Worm (Caenorhabditis elegans) whole organism, late embryonic: ENCODE data around the gene sbp-1.

Experiments used
- C08G9.2 ChIP-seq: sonication (generic microtip); optimal IDR thresholded peaks from 2 replicates; lab custom pipeline; 2016; ENCODE audit warnings: mild to moderate bottlenecking, missing genetic modification characterization, moderate library complexity, missing compliant biosample characterization
- C38D4.7 ChIP-seq: fragments of 200-800 bp; sonication (Bioruptor generic); optimal IDR thresholded peaks from 2 replicates; lab custom pipeline; 2018; ENCODE audit warnings: mild to moderate bottlenecking, missing genetic modification characterization, moderate library complexity, missing compliant biosample characterization
- F13H6.1 ChIP-seq: sonication (generic microtip); optimal IDR thresholded peaks from 2 replicates; lab custom pipeline; 2016; ENCODE audit warnings: missing genetic modification characterization, missing compliant biosample characterization
- K02D7.2 ChIP-seq: sonication (generic microtip); optimal IDR thresholded peaks from 2 replicates; lab custom pipeline; 2017; ENCODE audit warnings: mild to moderate bottlenecking, missing genetic modification characterization, missing compliant biosample characterization
- T23F11.4 ChIP-seq: fragments of 200-800 bp; sonication (Bioruptor generic); optimal IDR thresholded peaks from 2 replicates; lab custom pipeline; 2018; ENCODE audit warnings: mild to moderate bottlenecking, missing genetic modification characterization, missing compliant biosample characterization
- ceh-18 ChIP-seq: sonication (generic microtip); optimal IDR thresholded peaks from 2 replicates; lab custom pipeline; 2016; ENCODE audit warnings: missing genetic modification characterization, missing compliant biosample characterization
- ceh-19 ChIP-seq: fragments of 200-800 bp; sonication (Bioruptor generic); optimal IDR thresholded peaks from 2 replicates; lab custom pipeline; 2018; ENCODE audit warnings: mild to moderate bottlenecking, missing genetic modification characterization, missing compliant biosample characterization
- ceh-22 ChIP-seq: sonication (generic microtip); optimal IDR thresholded peaks from 2 replicates; lab custom pipeline; 2017; ENCODE audit warnings: missing biosample characterization, missing genetic modification characterization
- ceh-31 ChIP-seq: sonication (generic microtip); optimal IDR thresholded peaks from 2 replicates; lab custom pipeline; 2016; ENCODE audit warnings: missing genetic modification characterization, missing compliant biosample characterization
- ceh-34 ChIP-seq: sonication (generic microtip); optimal IDR thresholded peaks from 2 replicates; lab custom pipeline; 2016; ENCODE audit warnings: mild to moderate bottlenecking, missing genetic modification characterization, missing compliant biosample characterization
- ceh-48 ChIP-seq: sonication (generic microtip); optimal IDR thresholded peaks from 2 replicates; lab custom pipeline; 2016; ENCODE audit warnings: missing genetic modification characterization, inconsistent platforms, missing compliant biosample characterization
- dmd-4 ChIP-seq: sonication (generic microtip); optimal IDR thresholded peaks from 2 replicates; lab custom pipeline; 2016; ENCODE audit warnings: borderline replicate concordance, missing genetic modification characterization, missing compliant biosample characterization
- elt-2 ChIP-seq: sonication (generic microtip); optimal IDR thresholded peaks from 2 replicates; lab custom pipeline; 2016; ENCODE audit warnings: missing genetic modification reagents, missing genetic modification characterization, missing compliant biosample characterization
- fkh-10 ChIP-seq: fragments of 150-350 bp; optimal IDR thresholded peaks from 2 replicates; lab custom pipeline; 2014; ENCODE audit warnings: missing biosample characterization, missing genetic modification reagents, missing genetic modification characterization
- fkh-6 ChIP-seq: sonication (generic microtip); optimal IDR thresholded peaks from 2 replicates; lab custom pipeline; 2016; ENCODE audit warnings: missing genetic modification characterization, missing compliant biosample characterization
- hlh-30 ChIP-seq: sonication (generic microtip); optimal IDR thresholded peaks from 2 replicates; lab custom pipeline; 2017; ENCODE audit warnings: antibody characterized with exemption, missing genetic modification characterization, missing compliant biosample characterization; ENCODE audit not compliant: insufficient read depth
- madf-2 ChIP-seq: sonication (generic microtip); optimal IDR thresholded peaks from 2 replicates; lab custom pipeline; 2017; ENCODE audit warnings: missing genetic modification characterization, missing compliant biosample characterization
- nfya-1 ChIP-seq: sonication (generic microtip); optimal IDR thresholded peaks from 2 replicates; lab custom pipeline; 2017; ENCODE audit warnings: missing genetic modification characterization, mild to moderate bottlenecking, missing compliant biosample characterization, antibody characterized with exemption, moderate library complexity
- nhr-11 ChIP-seq: fragments of 150-350 bp; optimal IDR thresholded peaks from 2 replicates; lab custom pipeline; 2014; ENCODE audit warnings: missing biosample characterization, missing genetic modification characterization
- odd-2 ChIP-seq: sonication (generic microtip); optimal IDR thresholded peaks from 2 replicates; lab custom pipeline; 2017; ENCODE audit warnings: antibody characterized with exemption, mild to moderate bottlenecking, missing genetic modification characterization, missing compliant biosample characterization
- pat-9 ChIP-seq: fragments of 200-800 bp; sonication (Bioruptor generic); optimal IDR thresholded peaks from 2 replicates; lab custom pipeline; 2018; ENCODE audit warnings: mild to moderate bottlenecking, missing genetic modification characterization, moderate library complexity, missing compliant biosample characterization
- pax-1 ChIP-seq: fragments of 150-350 bp; optimal IDR thresholded peaks from 2 replicates; lab custom pipeline; 2014; ENCODE audit warnings: missing biosample characterization, missing genetic modification characterization
- pha-2 ChIP-seq: sonication (generic microtip); optimal IDR thresholded peaks from 2 replicates; lab custom pipeline; 2017; ENCODE audit warnings: mild to moderate bottlenecking, missing genetic modification characterization, missing compliant biosample characterization
- pqm-1 ChIP-seq: sonication (generic microtip); optimal IDR thresholded peaks from 2 replicates; lab custom pipeline; 2016; ENCODE audit warnings: missing genetic modification characterization, missing compliant biosample characterization
- pros-1 ChIP-seq: fragments of 150-350 bp; optimal IDR thresholded peaks from 2 replicates; lab custom pipeline; 2014; ENCODE audit warnings: missing biosample characterization, missing genetic modification reagents, missing genetic modification characterization
- ref-2 ChIP-seq: sonication (generic microtip); optimal IDR thresholded peaks from 2 replicates; lab custom pipeline; 2016; ENCODE audit warnings: missing genetic modification characterization, missing compliant biosample characterization
- sdc-2 ChIP-seq: sonication (generic microtip); optimal IDR thresholded peaks from 2 replicates; lab custom pipeline; 2016; ENCODE audit warnings: missing genotype, missing genetic modification characterization, missing compliant biosample characterization
- sox-2 ChIP-seq: fragments of 200-800 bp; sonication (Bioruptor generic); IDR thresholded peaks from 2 replicates; pipeline ENCODE4 v1.3.6; 2022; ENCODE audit warnings: missing genetic modification reagents, missing genetic modification characterization, missing compliant biosample characterization
- tbx-2 ChIP-seq: sonication (generic microtip); optimal IDR thresholded peaks from 2 replicates; lab custom pipeline; 2016; ENCODE audit warnings: missing genetic modification characterization, missing compliant biosample characterization
- tbx-7 ChIP-seq: sonication (generic microtip); optimal IDR thresholded peaks from 2 replicates; lab custom pipeline; 2016; ENCODE audit warnings: missing genotype, missing genetic modification characterization, missing compliant biosample characterization
- ttx-3 ChIP-seq: sonication (generic microtip); optimal IDR thresholded peaks from 2 replicates; lab custom pipeline; 2016; ENCODE audit warnings: missing genetic modification reagents, missing genetic modification characterization, missing compliant biosample characterization
- unc-42 ChIP-seq: sonication (generic microtip); optimal IDR thresholded peaks from 2 replicates; lab custom pipeline; 2016; ENCODE audit warnings: missing genotype, missing genetic modification characterization, missing compliant biosample characterization
- unc-55 ChIP-seq: sonication (generic microtip); optimal IDR thresholded peaks from 2 replicates; lab custom pipeline; 2017; ENCODE audit warnings: missing biosample characterization, missing genetic modification reagents, missing genetic modification characterization
- unc-86 ChIP-seq: sonication (generic microtip); optimal IDR thresholded peaks from 2 replicates; lab custom pipeline; 2016; ENCODE audit warnings: missing genetic modification characterization, missing compliant biosample characterization

sbp-1 gene

DNA sequence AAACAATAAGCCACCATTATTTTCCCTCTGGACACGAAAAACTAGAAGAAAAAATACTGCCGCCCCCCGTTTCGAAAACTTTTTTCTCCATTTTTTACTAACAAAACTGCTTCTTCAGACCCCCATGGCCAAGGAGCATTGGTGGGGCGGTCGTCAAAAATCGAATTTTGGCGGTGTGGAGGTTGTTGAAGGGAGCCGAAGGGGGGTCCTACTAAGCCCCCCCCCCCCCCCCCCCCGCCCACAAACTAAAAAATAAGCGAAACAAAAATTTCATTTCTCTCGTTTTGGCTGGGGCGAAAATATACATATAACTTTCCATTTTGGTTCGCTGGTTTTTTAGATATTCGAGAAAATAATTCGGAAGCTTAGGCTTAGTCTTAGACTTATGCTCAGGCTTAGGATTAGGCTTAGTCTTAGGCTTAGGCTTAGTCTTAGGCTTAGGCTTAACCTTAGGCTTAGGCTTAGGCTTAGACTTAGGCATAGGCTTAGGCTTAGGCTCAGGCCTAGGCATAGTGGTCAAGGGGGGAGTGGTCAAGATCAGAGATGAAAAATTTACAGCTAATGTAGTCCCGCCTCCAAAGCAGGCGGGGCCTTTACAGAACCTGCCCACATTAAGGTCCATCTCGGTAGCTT is 32.4 kb upstream of the sbp-1 start:
- TF ChIP-seq C38D4.7 (GFP tag; lab: Kevin White, UChicago) (no peak), pqm-1 (tag; lab: Kevin White, UChicago) (no peak), C08G9.2 (tag; lab: Kevin White, UChicago) (no peak), F13H6.1 (tag; lab: Kevin White, UChicago) (no peak), hlh-30 (tag; lab: Kevin White, UChicago) (no peak), dmd-4 (tag; lab: Kevin White, UChicago) (no peak), ceh-19 (no peak), pros-1 (tag; lab: Kevin White, UChicago) (no peak), tbx-7 (no peak), madf-2 (no peak), pax-1 (tag; lab: Kevin White, UChicago) (no peak), ceh-31 (tag; lab: Kevin White, UChicago) (no peak), pat-9 (no peak), elt-2 (no peak)
- TF ChIP-seq, all 69 proteins: peak for 0

DNA sequence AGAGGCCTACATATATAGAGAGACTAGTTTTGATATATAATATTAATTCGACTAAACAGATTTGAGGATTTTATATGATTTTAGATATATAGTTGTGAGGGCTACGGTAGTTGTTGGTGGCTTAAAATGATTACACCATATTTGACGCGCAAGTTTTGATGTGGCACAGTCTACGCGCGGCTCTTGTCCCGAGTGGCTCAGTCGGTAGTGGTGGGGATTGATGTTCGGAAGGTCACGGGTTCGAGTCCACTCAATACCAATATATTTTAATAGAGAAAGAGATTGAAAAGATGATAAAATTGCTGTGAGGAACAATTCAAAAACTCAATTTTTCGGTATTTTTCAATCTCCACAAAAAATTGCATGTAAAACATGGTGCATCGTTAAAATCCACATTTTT is 30.5 kb upstream of the sbp-1 start:
- TF ChIP-seq fkh-10 (GFP tag; lab: Kevin White, UChicago): no peak
- no peak for TF ChIP-seq ceh-31 (tag; lab: Kevin White, UChicago)
- TF ChIP-seq unc-42 (tag; lab: Kevin White, UChicago): no peak
- TF ChIP-seq ceh-18: no peak
- TF ChIP-seq odd-2 (tag; lab: Kevin White, UChicago): no peak
- no peak for TF ChIP-seq nfya-1
- no peak for TF ChIP-seq ceh-48 (tag; lab: Kevin White, UChicago)
- TF ChIP-seq dmd-4 (tag; lab: Kevin White, UChicago): no peak
- TF ChIP-seq C38D4.7 (GFP tag; lab: Kevin White, UChicago): no peak
- no peak for TF ChIP-seq nhr-11 (tag; lab: Kevin White, UChicago)
- TF ChIP-seq elt-2: no peak
- TF ChIP-seq unc-55: no peak
- no peak for TF ChIP-seq ttx-3 (tag; lab: Kevin White, UChicago)

- TF ChIP-seq tbx-7 (no peak), tbx-2 (no peak)
Measured at ce11 chrIII:11471336-11471735, 29.0 kb upstream of the sbp-1 start.

DNA sequence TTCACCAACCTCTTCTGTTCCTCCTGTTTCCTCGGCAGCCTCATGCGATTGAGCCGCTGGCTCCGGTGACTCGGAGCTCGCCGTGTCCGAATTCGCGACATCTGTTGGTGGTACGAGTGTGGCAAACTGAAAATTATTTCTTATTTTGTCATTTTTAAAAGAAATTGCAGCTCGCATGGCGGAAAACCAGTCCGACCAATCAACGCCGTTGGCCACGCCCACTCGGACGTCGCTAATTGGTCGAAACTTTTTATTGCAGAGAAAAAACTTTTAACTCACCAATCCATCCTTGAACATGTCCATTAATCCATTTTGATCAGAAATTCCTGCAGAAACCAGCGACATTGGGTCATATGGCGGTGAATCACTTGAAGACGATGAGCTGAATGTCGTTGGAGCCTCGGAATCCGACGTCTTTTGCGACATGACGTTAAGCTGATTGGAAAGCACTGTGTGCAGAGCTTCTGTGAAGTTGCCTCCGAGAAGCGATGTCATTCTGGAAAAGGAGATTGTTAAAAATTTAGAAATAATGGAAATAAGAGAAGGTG is 28.0 kb upstream of the sbp-1 start, which contains the start of gene bed-2:
bed-2 (minus strand) TSS at position 498 of the 548 bp plus-strand sequence.
- TF ChIP-seq sox-2 (GFP tag; lab: Robert Waterston, UW): no peak
- peak; percentile 94 for TF ChIP-seq nfya-1
- TF ChIP-seq ceh-22 (tag; lab: Kevin White, UChicago): no peak

DNA sequence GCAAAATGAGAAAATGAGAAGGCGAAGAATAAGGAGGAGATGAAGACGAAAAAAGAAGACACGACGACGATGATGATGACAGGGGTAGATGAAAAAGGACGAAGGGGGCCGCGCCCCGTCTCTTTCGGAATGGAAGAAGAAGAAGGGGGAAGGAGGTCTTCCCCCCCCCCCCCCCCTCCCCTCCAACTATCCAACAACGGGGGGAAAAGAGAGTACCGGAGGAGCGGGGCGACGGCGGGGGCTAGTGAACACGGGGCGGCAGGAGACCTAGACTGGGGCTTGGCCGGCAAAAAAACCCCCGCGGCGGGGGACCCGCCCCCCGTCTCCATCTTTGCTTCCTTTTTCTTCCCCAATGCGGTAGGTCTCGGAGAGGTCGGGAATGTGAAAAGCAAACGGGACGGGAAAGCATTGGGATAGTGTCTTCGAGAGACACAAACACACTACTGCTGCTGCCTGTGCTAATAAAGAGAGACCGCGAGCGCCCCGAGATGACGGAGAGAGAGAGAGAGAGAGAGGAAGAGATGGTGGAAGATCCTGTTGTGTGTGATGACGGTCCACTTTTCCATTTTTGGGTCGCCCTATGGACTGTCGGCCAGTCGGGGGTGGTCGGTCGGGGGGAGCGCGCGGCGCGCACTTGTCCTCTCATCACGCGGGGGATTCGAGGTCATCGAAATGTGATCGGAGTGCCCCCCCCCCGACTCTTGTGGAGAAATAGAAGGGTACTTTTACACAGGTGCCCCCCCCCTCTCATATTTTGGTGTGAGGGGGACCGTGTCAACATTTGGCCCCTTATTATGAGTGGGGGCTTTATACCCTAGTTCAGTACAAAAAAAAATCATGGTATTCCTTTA is 25.5 kb upstream of the sbp-1 start:
- TF ChIP-seq sdc-2 (tag; lab: Kevin White, UChicago) (no peak), ceh-34 (tag; lab: Kevin White, UChicago) (peak; percentile 44), pqm-1 (tag; lab: Kevin White, UChicago) (no peak), nfya-1 (peak; percentile 1), fkh-6 (tag; lab: Kevin White, UChicago) (no peak), ceh-19 (peak; percentile 32), pha-2 (tag; lab: Kevin White, UChicago) (peak; percentile 2), K02D7.2 (tag; lab: Kevin White, UChicago) (peak; percentile 4), T23F11.4 (GFP tag; lab: Kevin White, UChicago) (no peak), unc-86 (no peak), ref-2 (tag; lab: Kevin White, UChicago) (peak; percentile 30)
